Worm (Caenorhabditis elegans) whole organism, L4 larva: ENCODE results near the gene srg-6.

ENCODE experiments used
- ZK337.2 ChIP-seq: fragments of 200-800 bp; sonication (Bioruptor generic); IDR thresholded peaks from 2 replicates; pipeline ENCODE4 v1.3.6; 2022; ENCODE audit warnings: missing genetic modification reagents, missing genetic modification characterization, missing compliant biosample characterization
- ama-1 ChIP-seq: fragments of 150-350 bp; optimal IDR thresholded peaks from 2 replicates; lab custom pipeline; 2014; ENCODE audit warnings: inconsistent platforms, mixed read lengths
- ces-1 ChIP-seq: fragments of 150-350 bp; sonication (generic microtip); optimal IDR thresholded peaks from 4 replicates; lab custom pipeline; 2014; ENCODE audit warnings: missing biosample characterization, missing genetic modification reagents, missing genetic modification characterization
- ctbp-1 ChIP-seq: fragments of 200-800 bp; sonication (Bioruptor generic); IDR thresholded peaks from 2 replicates; pipeline ENCODE4 v1.3.6; 2022; ENCODE audit warnings: missing genetic modification reagents, missing genetic modification characterization, missing compliant biosample characterization
- fkh-10 ChIP-seq: fragments of 150-350 bp; optimal IDR thresholded peaks from 2 replicates; lab custom pipeline; 2014; ENCODE audit warnings: missing biosample characterization, missing genetic modification reagents, missing genetic modification characterization
- hmg-1.1 ChIP-seq: fragments of 200-800 bp; sonication (Bioruptor generic); IDR thresholded peaks from 2 replicates; pipeline ENCODE4 v1.3.6; 2022; ENCODE audit warnings: missing genetic modification reagents, missing genetic modification characterization, missing compliant biosample characterization
- lin-13 ChIP-seq: fragments of 150-350 bp; optimal IDR thresholded peaks from 2 replicates; lab custom pipeline; 2014; ENCODE audit warnings: missing biosample characterization, missing genetic modification reagents, missing genetic modification characterization
- nhr-237 ChIP-seq: sonication (generic microtip); optimal IDR thresholded peaks from 2 replicates; lab custom pipeline; 2017; ENCODE audit warnings: missing biosample characterization, missing genetic modification characterization
- nhr-48 ChIP-seq: sonication (generic microtip); optimal IDR thresholded peaks from 2 replicates; lab custom pipeline; 2016; ENCODE audit warnings: mild to moderate bottlenecking, missing genetic modification characterization, missing compliant biosample characterization
- saeg-2 ChIP-seq: fragments of 200-800 bp; sonication (Bioruptor generic); IDR thresholded peaks from 2 replicates; pipeline ENCODE4 v1.3.6; 2022; ENCODE audit warnings: missing genetic modification reagents, missing genetic modification characterization, missing compliant biosample characterization

DNA sequence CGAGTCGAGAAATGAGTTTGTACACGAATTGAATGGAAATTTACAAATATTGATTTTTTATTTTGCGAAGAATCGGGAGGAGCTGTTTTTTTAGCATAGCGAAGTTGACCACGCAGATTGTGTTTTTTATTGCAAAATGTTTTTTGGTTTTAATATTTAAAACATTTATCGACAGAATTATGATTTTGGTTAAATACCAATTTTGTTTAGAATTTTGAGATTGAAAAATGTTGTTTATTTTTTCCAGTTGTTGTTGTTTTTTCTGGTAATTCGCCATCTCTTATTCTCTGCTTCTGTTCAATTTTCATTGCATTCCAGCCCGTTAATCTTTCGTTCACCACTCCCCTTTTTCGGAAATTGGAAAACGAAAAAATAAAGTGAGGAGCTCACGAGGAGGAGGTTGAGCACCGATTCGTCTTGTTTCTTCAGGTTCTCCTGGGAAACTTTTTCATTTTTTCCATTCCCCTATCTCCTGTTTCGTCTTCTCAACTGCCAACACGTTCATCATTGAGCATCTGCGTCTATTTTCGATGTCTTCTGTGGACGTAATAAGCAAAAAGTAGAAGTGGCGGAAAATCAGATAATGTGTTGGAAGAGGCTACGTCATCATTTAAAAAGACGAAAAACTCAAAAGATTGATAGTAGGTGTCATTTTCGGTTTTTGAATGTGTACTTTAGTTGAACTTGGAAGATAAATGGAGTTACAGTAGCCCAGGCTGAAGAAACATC is 30.3 kb upstream of the srg-6 start, which contains the start of gene F47D12.7:
- TF ChIP-seq ces-1: no peak
- no peak for TF ChIP-seq fkh-10 (GFP tag; lab: Kevin White, UChicago)
- TF ChIP-seq nhr-237: no peak
- no peak for TF ChIP-seq lin-13 (GFP tag; lab: Kevin White, UChicago)
- TF ChIP-seq saeg-2 (GFP tag; lab: Robert Waterston, UW): no peak
- TF ChIP-seq ZK337.2 (GFP tag; lab: Robert Waterston, UW): no peak
- TF ChIP-seq nhr-48 (tag; lab: Kevin White, UChicago): no peak
- no peak for TF ChIP-seq ama-1 (lab: Kevin White, UChicago)
- no peak for TF ChIP-seq hmg-1.1
- no peak for TF ChIP-seq ctbp-1 (GFP tag; lab: Robert Waterston, UW)
